Fruit fly (Drosophila melanogaster) whole organism, embryonic: ENCODE data around the gene mRpL16.

Source experiments
- Abd-B ChIP-seq: fragments of 200-800 bp; sonication (Bioruptor generic); optimal IDR thresholded peaks from 2 replicates; lab custom pipeline; 2018; ENCODE audit warnings: missing biosample characterization, mild to moderate bottlenecking, missing genetic modification characterization, moderate library complexity
- Awh ChIP-seq: fragments of 200-800 bp; sonication (Bioruptor generic); IDR thresholded peaks from 2 replicates; pipeline ENCODE4, ENCODE4 v1.3.6; 2022; ENCODE audit warnings: missing biosample characterization, missing genetic modification characterization
- CG10267 ChIP-seq: fragments of 200-800 bp; sonication (Bioruptor generic); optimal IDR thresholded peaks from 2 replicates; lab custom pipeline; 2018; ENCODE audit warnings: missing biosample characterization, mild to moderate bottlenecking, missing genetic modification characterization, moderate library complexity
- CG10979 ChIP-seq: fragments of 200-800 bp; sonication (Bioruptor generic); optimal IDR thresholded peaks from 2 replicates; lab custom pipeline; 2018; ENCODE audit warnings: missing biosample characterization, mild to moderate bottlenecking, missing genetic modification characterization, moderate library complexity
- CG12155 ChIP-seq: fragments of 200-800 bp; sonication (Bioruptor generic); optimal IDR thresholded peaks from 3 replicates; lab custom pipeline; 2016; ENCODE audit warnings: missing biosample characterization, missing genetic modification characterization
- CG12659 ChIP-seq: fragments of 200-800 bp; sonication (Bioruptor generic); optimal IDR thresholded peaks from 3 replicates; lab custom pipeline; 2017; ENCODE audit warnings: mild to moderate bottlenecking, missing biosample characterization, missing genetic modification reagents, missing genetic modification characterization
- CG13123 ChIP-seq: fragments of 200-800 bp; sonication (Bioruptor generic); optimal IDR thresholded peaks from 2 replicates; lab custom pipeline; 2016; ENCODE audit warnings: missing biosample characterization, missing genetic modification characterization
- CG15479 ChIP-seq: fragments of 200-800 bp; sonication (Bioruptor generic); optimal IDR thresholded peaks from 3 replicates; lab custom pipeline; 2019; ENCODE audit warnings: missing biosample characterization, mild to moderate bottlenecking, missing genetic modification characterization, moderate library complexity
- CG15601 ChIP-seq: fragments of 200-800 bp; sonication (Bioruptor generic); optimal IDR thresholded peaks from 3 replicates; lab custom pipeline; 2019; ENCODE audit warnings: missing biosample characterization, mild to moderate bottlenecking, missing genetic modification characterization, moderate library complexity
- CG18011 ChIP-seq: fragments of 200-800 bp; sonication (Bioruptor generic); optimal IDR thresholded peaks from 2 replicates; lab custom pipeline; 2017; ENCODE audit warnings: missing biosample characterization, missing genetic modification characterization, mild to moderate bottlenecking, moderate library complexity, missing genotype
- CG3065 ChIP-seq: fragments of 200-800 bp; sonication (Bioruptor generic); optimal IDR thresholded peaks from 2 replicates; lab custom pipeline; 2016; ENCODE audit warnings: missing biosample characterization, missing genetic modification characterization
- CG32532 ChIP-seq: fragments of 200-800 bp; sonication (Bioruptor generic); IDR thresholded peaks from 2 replicates; pipeline ENCODE4 v1.3.6; 2022; ENCODE audit warnings: missing biosample characterization, missing genetic modification characterization
- CG32767 ChIP-seq: fragments of 200-800 bp; sonication (Bioruptor generic); IDR thresholded peaks from 2 replicates; pipeline ENCODE4 v1.3.6; 2022; ENCODE audit warnings: missing biosample characterization, missing genetic modification characterization
- CG34376 ChIP-seq: fragments of 200-800 bp; sonication (Bioruptor generic); optimal IDR thresholded peaks from 2 replicates; lab custom pipeline; 2018; ENCODE audit warnings: missing biosample characterization, mild to moderate bottlenecking, missing genetic modification characterization
- CG3838 ChIP-seq: fragments of 200-800 bp; sonication (Bioruptor generic); optimal IDR thresholded peaks from 3 replicates; lab custom pipeline; 2016; ENCODE audit warnings: missing biosample characterization, missing genetic modification characterization
- CG4707 ChIP-seq: fragments of 200-800 bp; sonication (Bioruptor generic); optimal IDR thresholded peaks from 2 replicates; lab custom pipeline; 2018; ENCODE audit warnings: missing biosample characterization, mild to moderate bottlenecking, missing genetic modification characterization, moderate library complexity
- CG6683 ChIP-seq: fragments of 200-800 bp; sonication (Bioruptor generic); optimal IDR thresholded peaks from 2 replicates; lab custom pipeline; 2017; ENCODE audit warnings: missing biosample characterization, mild to moderate bottlenecking, missing genetic modification characterization, missing genetic modification reagents
- CG7271 ChIP-seq: fragments of 200-800 bp; sonication (Bioruptor generic); optimal IDR thresholded peaks from 2 replicates; lab custom pipeline; 2018; ENCODE audit warnings: missing biosample characterization, mild to moderate bottlenecking, missing genetic modification characterization, moderate library complexity
- CG8089 ChIP-seq: fragments of 200-800 bp; sonication (Bioruptor generic); optimal IDR thresholded peaks from 3 replicates; lab custom pipeline; 2016; ENCODE audit warnings: missing biosample characterization, missing genetic modification characterization
- CG9797 ChIP-seq: fragments of 200-800 bp; sonication (Bioruptor generic); optimal IDR thresholded peaks from 3 replicates; lab custom pipeline; 2018; ENCODE audit warnings: missing biosample characterization, mild to moderate bottlenecking, missing genetic modification characterization
- CHES-1-like ChIP-seq: fragments of 200-800 bp; sonication (Bioruptor generic); optimal IDR thresholded peaks from 2 replicates; lab custom pipeline; 2016; ENCODE audit warnings: missing biosample characterization, missing genetic modification characterization
- Drgx ChIP-seq: fragments of 200-800 bp; sonication (Bioruptor generic); IDR thresholded peaks from 2 replicates; pipeline ENCODE4 v1.3.6; 2022; ENCODE audit warnings: missing biosample characterization, missing genetic modification characterization
- E2f2 ChIP-seq: fragments of 200-800 bp; sonication (Bioruptor generic); IDR thresholded peaks from 2 replicates; pipeline ENCODE4 v1.3.6; 2022; ENCODE audit warnings: missing biosample characterization, missing genetic modification characterization
- Elba2 ChIP-seq: fragments of 200-800 bp; sonication (Bioruptor generic); optimal IDR thresholded peaks from 3 replicates; lab custom pipeline; 2016; ENCODE audit warnings: missing biosample characterization, missing genetic modification characterization
- GATAe ChIP-seq: fragments of 200-800 bp; sonication (Bioruptor generic); conservative IDR thresholded peaks from 2 replicates; pipeline ENCODE4 v1.3.6; 2022; ENCODE audit warnings: missing biosample characterization, missing genetic modification characterization
- MESR4 ChIP-seq: fragments of 200-800 bp; sonication (Bioruptor generic); optimal IDR thresholded peaks from 2 replicates; lab custom pipeline; 2018; ENCODE audit warnings: missing biosample characterization, mild to moderate bottlenecking, missing genetic modification characterization, moderate library complexity
- Max ChIP-seq: fragments of 200-800 bp; sonication (Bioruptor generic); optimal IDR thresholded peaks from 2 replicates; lab custom pipeline; 2016; ENCODE audit warnings: missing biosample characterization, mild to moderate bottlenecking, missing genetic modification characterization
- NC2α ChIP-seq: fragments of 200-800 bp; sonication (Bioruptor generic); optimal IDR thresholded peaks from 2 replicates; lab custom pipeline; 2016; ENCODE audit warnings: missing biosample characterization, missing genetic modification characterization
- Ptx1 ChIP-seq: fragments of 200-800 bp; sonication (Bioruptor generic); IDR thresholded peaks from 2 replicates; pipeline ENCODE4 v1.3.6; 2022; ENCODE audit warnings: missing biosample characterization, missing genetic modification characterization
- Sox102F ChIP-seq: fragments of 200-800 bp; sonication (Bioruptor generic); optimal IDR thresholded peaks from 2 replicates; lab custom pipeline; 2018; ENCODE audit warnings: missing biosample characterization, mild to moderate bottlenecking, missing genetic modification characterization, moderate library complexity
- abd-A ChIP-seq: fragments of 200-800 bp; sonication (Bioruptor generic); optimal IDR thresholded peaks from 3 replicates; lab custom pipeline; 2019; ENCODE audit warnings: missing biosample characterization, mild to moderate bottlenecking, missing genetic modification characterization, moderate library complexity
- ac ChIP-seq: fragments of 200-800 bp; sonication (Bioruptor generic); optimal IDR thresholded peaks from 3 replicates; lab custom pipeline; 2017; ENCODE audit warnings: missing biosample characterization, mild to moderate bottlenecking, missing genetic modification characterization
- bsh ChIP-seq, 2 experiments: fragments of 200-800 bp; sonication (Bioruptor generic); optimal IDR thresholded peaks; 2 replicates each; lab custom pipeline; 2017 to 2018; ENCODE audit warnings: mild to moderate bottlenecking in 2 of 2, missing biosample characterization in 2 of 2, missing genetic modification characterization in 2 of 2, moderate library complexity in 1 of 2
- cas ChIP-seq: fragments of 200-800 bp; sonication (Bioruptor generic); IDR thresholded peaks from 2 replicates; pipeline ENCODE4 v1.3.6; 2022; ENCODE audit warnings: missing biosample characterization, missing genetic modification characterization
- dm ChIP-seq: fragments of 200-800 bp; sonication (Bioruptor generic); optimal IDR thresholded peaks from 3 replicates; lab custom pipeline; 2016; ENCODE audit warnings: missing biosample characterization, missing genetic modification characterization
- en ChIP-seq: fragments of 200-800 bp; sonication (Bioruptor generic); optimal IDR thresholded peaks from 2 replicates; lab custom pipeline; 2016; ENCODE audit warnings: missing biosample characterization, missing genetic modification characterization
- ftz-f1 ChIP-seq: fragments of 200-800 bp; sonication (Bioruptor generic); optimal IDR thresholded peaks from 2 replicates; lab custom pipeline; 2016; ENCODE audit warnings: missing biosample characterization, missing genetic modification characterization
- her ChIP-seq: fragments of 200-800 bp; sonication (Bioruptor generic); optimal IDR thresholded peaks from 2 replicates; lab custom pipeline; 2016; ENCODE audit warnings: missing biosample characterization, missing genetic modification characterization
- kay ChIP-seq: fragments of 200-800 bp; sonication (Bioruptor generic); optimal IDR thresholded peaks from 2 replicates; lab custom pipeline; 2016; ENCODE audit warnings: missing biosample characterization, missing genetic modification characterization
- nerfin-2 ChIP-seq: fragments of 200-800 bp; sonication (Bioruptor generic); IDR thresholded peaks from 2 replicates; pipeline ENCODE4 v1.3.6; 2022; ENCODE audit warnings: missing biosample characterization, missing genetic modification characterization; ENCODE audit not compliant: partially characterized antibody
- pros ChIP-seq: fragments of 200-800 bp; sonication (Bioruptor generic); optimal IDR thresholded peaks from 3 replicates; lab custom pipeline; 2019; ENCODE audit warnings: missing biosample characterization, mild to moderate bottlenecking, missing genetic modification characterization, moderate library complexity
- row ChIP-seq: fragments of 200-800 bp; sonication (Bioruptor generic); IDR thresholded peaks from 3 replicates; pipeline ENCODE4 v1.3.6; 2022; ENCODE audit warnings: missing biosample characterization, missing genetic modification characterization
- run ChIP-seq: fragments of 200-800 bp; sonication (Bioruptor generic); optimal IDR thresholded peaks from 3 replicates; lab custom pipeline; 2018; ENCODE audit warnings: missing biosample characterization, mild to moderate bottlenecking, missing genetic modification characterization
- sd ChIP-seq: fragments of 200-800 bp; sonication (Bioruptor generic); optimal IDR thresholded peaks from 3 replicates; lab custom pipeline; 2018; ENCODE audit warnings: missing biosample characterization, mild to moderate bottlenecking, missing genetic modification characterization, moderate library complexity
- sens-2 ChIP-seq: fragments of 200-800 bp; sonication (Bioruptor generic); IDR thresholded peaks from 2 replicates; pipeline ENCODE4 v1.3.6; 2022; ENCODE audit warnings: missing biosample characterization, missing genetic modification characterization
- sim ChIP-seq: fragments of 200-800 bp; sonication (Bioruptor generic); IDR thresholded peaks from 2 replicates; pipeline ENCODE4 v1.3.6; 2022; ENCODE audit warnings: missing biosample characterization, missing genetic modification characterization
- slbo ChIP-seq: fragments of 200-800 bp; sonication (Bioruptor generic); IDR thresholded peaks from 2 replicates; pipeline ENCODE4 v1.3.6; 2022; ENCODE audit warnings: missing biosample characterization, missing genetic modification characterization
- sqz ChIP-seq: fragments of 200-800 bp; sonication (Bioruptor generic); optimal IDR thresholded peaks from 3 replicates; lab custom pipeline; 2018; ENCODE audit warnings: missing biosample characterization, mild to moderate bottlenecking, missing genetic modification characterization
- stwl ChIP-seq: fragments of 200-800 bp; sonication (Bioruptor generic); optimal IDR thresholded peaks from 3 replicates; lab custom pipeline; 2018; ENCODE audit warnings: missing biosample characterization, mild to moderate bottlenecking, missing genetic modification characterization, moderate library complexity
- zen ChIP-seq: fragments of 200-800 bp; sonication (Bioruptor generic); optimal IDR thresholded peaks from 3 replicates; lab custom pipeline; 2018; ENCODE audit warnings: missing biosample characterization, mild to moderate bottlenecking, missing genetic modification characterization, moderate library complexity

mRpL16 gene

DNA sequence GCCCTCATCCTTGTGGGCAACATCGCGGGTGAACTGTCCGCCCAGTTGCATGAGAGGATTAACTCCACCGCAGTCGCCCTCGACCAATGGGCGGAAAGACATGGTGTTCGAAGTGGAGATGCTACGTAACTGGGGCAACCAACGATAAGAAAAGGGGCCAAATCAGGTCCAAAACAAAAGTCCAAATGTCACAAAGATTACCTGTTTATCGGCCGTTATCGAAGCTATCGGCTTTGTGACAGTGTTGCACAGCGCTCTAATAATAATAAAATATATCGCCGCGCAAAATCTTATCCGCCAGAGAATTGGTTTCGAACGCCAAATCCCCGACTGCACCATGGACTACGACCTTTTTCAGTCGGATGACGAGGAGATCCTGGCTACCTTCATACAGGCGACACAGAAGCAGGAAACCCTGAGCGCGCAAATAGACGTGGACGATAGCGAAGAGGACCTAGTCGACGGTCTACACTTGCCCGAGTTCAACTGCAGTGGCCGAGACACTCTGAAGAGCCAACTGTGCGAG lies 21.4 kb upstream of the mRpL16 start, which contains the start of the genes CG14803 and Pex5 (continued):
- no peak for TF ChIP-seq NC2α (GFP tag; lab: Kevin White, UChicago)
- TF ChIP-seq stwl (tag; lab: Kevin White, UChicago), result peak; percentile 82
- TF ChIP-seq Drgx (GFP tag; lab: Robert Waterston, UW), result no peak
- TF ChIP-seq CG34376 (GFP tag; lab: Kevin White, UChicago), result peak; percentile 62
- TF ChIP-seq CG18011 (GFP tag; lab: Kevin White, UChicago), result no peak
- no peak for TF ChIP-seq Abd-B (GFP tag; lab: Kevin White, UChicago)
- TF ChIP-seq Ptx1 (GFP tag; lab: Robert Waterston, UW), result no peak
- no peak for TF ChIP-seq ac (GFP tag; lab: Kevin White, UChicago)
- TF ChIP-seq CG9797, result peak; percentile 3
- TF ChIP-seq dm (GFP tag; lab: Kevin White, UChicago), result no peak
- no peak for TF ChIP-seq CG15601 (tag; lab: Kevin White, UChicago)
- no peak for TF ChIP-seq cas
- no peak for TF ChIP-seq CG32767
- peak; percentile 84 for TF ChIP-seq E2f2 (GFP tag; lab: Robert Waterston, UW)
- no peak for TF ChIP-seq CG13123 (GFP tag; lab: Kevin White, UChicago)
- no peak for TF ChIP-seq Max (GFP tag; lab: Kevin White, UChicago)
- no peak for TF ChIP-seq Sox102F (GFP tag; lab: Kevin White, UChicago)
- TF ChIP-seq CG4707 (GFP tag; lab: Kevin White, UChicago), result no peak
- no peak for TF ChIP-seq abd-A
- 0 out of 2 replicates have a peak, but pooled peaks have one; percentile 12 for TF ChIP-seq slbo (GFP tag; lab: Robert Waterston, UW)
- TF ChIP-seq CG10267 (tag; lab: Kevin White, UChicago), result peak; percentile 90
- TF ChIP-seq Elba2 (GFP tag; lab: Kevin White, UChicago), result peak; percentile 37
- no peak for TF ChIP-seq CG3838
- TF ChIP-seq CG6683 (GFP tag; lab: Kevin White, UChicago), result no peak
- no peak for TF ChIP-seq CHES-1-like (GFP tag; lab: Kevin White, UChicago)
- no peak for TF ChIP-seq CG15479
- no peak for TF ChIP-seq CG12155 (GFP tag; lab: Kevin White, UChicago)

DNA sequence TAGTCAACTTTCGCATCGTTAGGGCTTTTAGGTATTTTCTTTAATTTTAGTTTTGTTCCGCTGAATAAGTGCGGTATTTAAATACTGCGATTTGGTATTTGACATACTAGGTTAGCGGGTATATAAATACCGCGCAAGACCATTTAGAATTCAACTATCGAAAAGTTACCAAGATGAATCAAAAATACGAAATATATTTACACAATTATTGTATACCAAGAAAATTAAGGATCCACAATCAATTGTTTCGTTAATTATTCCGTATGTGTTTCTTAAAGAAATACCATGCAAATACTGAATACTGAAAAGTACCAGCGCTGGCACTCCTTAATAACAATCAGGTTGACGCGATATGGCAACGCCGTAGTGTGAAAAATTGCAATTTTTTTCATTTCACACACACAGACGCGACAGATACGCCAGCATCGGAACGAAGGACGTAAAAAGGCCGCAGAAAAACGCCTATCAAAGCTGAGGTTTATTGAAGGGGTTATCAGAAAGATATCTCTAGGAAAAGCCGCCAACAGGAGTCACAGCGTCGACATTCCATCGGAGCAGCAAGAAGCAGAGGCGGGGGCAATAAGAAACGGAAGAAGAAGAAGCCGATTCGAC lies 16.4 kb upstream of the mRpL16 start, which contains the start of the genes Pgam5 and Vps26:
Gene Pgam5 (minus strand): TSS at position 51 of the 612 bp plus-strand sequence.
Gene Vps26 (plus strand): TSS at position 339 of the 612 bp plus-strand sequence.
- TF ChIP-seq CG32532 (GFP tag; lab: Robert Waterston, UW) (no peak), CG15479 (no peak), CG10979 (tag; lab: Kevin White, UChicago) (no peak), sim (GFP tag; lab: Robert Waterston, UW) (no peak), bsh (GFP tag; optimal IDR thresholded peaks at IDR 0.05; lab: Kevin White, UChicago) (no peak), sd (tag; lab: Kevin White, UChicago) (peak; percentile 76), ftz-f1 (GFP tag; lab: Kevin White, UChicago) (no peak), sqz (GFP tag; lab: Kevin White, UChicago) (peak; percentile 97), kay (GFP tag; lab: Kevin White, UChicago) (no peak), pros (GFP tag; lab: Kevin White, UChicago) (no peak), zen (tag; lab: Kevin White, UChicago) (peak; percentile 26), GATAe (GFP tag; lab: Robert Waterston, UW) (no peak), row (no peak), sens-2 (GFP tag; lab: Robert Waterston, UW) (no peak), CG3065 (GFP tag; lab: Kevin White, UChicago) (no peak), her (no peak), CG7271 (tag; lab: Kevin White, UChicago) (no peak), CG34376 (GFP tag; lab: Kevin White, UChicago) (no peak), CG12659 (GFP tag; lab: Kevin White, UChicago) (peak; percentile 47), Awh (no peak), run (tag; lab: Kevin White, UChicago) (no peak), nerfin-2 (no peak), en (GFP tag; lab: Kevin White, UChicago) (no peak), MESR4 (peak; percentile 76), CG8089 (GFP tag; lab: Kevin White, UChicago) (no peak)
